Fruit fly (Drosophila melanogaster) whole organism, prepupa: ENCODE results near the gene CG46434.

ENCODE experiments used
- Blimp-1 ChIP-seq: fragments of 200-800 bp; sonication (Bioruptor generic); optimal IDR thresholded peaks from 3 replicates; lab custom pipeline; 2017; ENCODE audit warnings: missing biosample characterization, missing genetic modification characterization, mild to moderate bottlenecking, moderate library complexity, missing genetic modification reagents
- CG10631 ChIP-seq: fragments of 200-800 bp; sonication (Bioruptor generic); optimal IDR thresholded peaks from 2 replicates; lab custom pipeline; 2016; ENCODE audit warnings: missing biosample characterization, missing genetic modification characterization
- CG11762 ChIP-seq: fragments of 200-800 bp; sonication (Bioruptor generic); optimal IDR thresholded peaks from 3 replicates; lab custom pipeline; 2016; ENCODE audit warnings: missing biosample characterization, missing genetic modification characterization; ENCODE audit not compliant: insufficient read depth
- CG11902 ChIP-seq: fragments of 200-800 bp; sonication (Bioruptor generic); optimal IDR thresholded peaks from 3 replicates; lab custom pipeline; 2016; ENCODE audit warnings: missing biosample characterization, missing genetic modification characterization
- CG15336 ChIP-seq: fragments of 200-800 bp; sonication (Bioruptor generic); IDR thresholded peaks from 2 replicates; pipeline ENCODE4 v1.3.6; 2022; ENCODE audit warnings: missing biosample characterization, missing genetic modification characterization
- CG1621 ChIP-seq: fragments of 200-800 bp; sonication (Bioruptor generic); optimal IDR thresholded peaks from 3 replicates; lab custom pipeline; 2018; ENCODE audit warnings: missing biosample characterization, mild to moderate bottlenecking, missing genetic modification characterization
- CG3032 ChIP-seq: fragments of 200-800 bp; optimal IDR thresholded peaks from 2 replicates; lab custom pipeline; 2019; ENCODE audit warnings: missing biosample characterization, mild to moderate bottlenecking, missing genetic modification characterization, moderate library complexity
- CG31627 ChIP-seq: fragments of 200-800 bp; sonication (Bioruptor generic); optimal IDR thresholded peaks from 3 replicates; lab custom pipeline; 2016; ENCODE audit warnings: missing biosample characterization, missing genetic modification characterization
- CG32006 ChIP-seq: fragments of 200-800 bp; sonication (Bioruptor generic); optimal IDR thresholded peaks from 3 replicates; lab custom pipeline; 2017; ENCODE audit warnings: missing biosample characterization, mild to moderate bottlenecking, missing genetic modification characterization
- CG3919 ChIP-seq: fragments of 200-800 bp; sonication (Bioruptor generic); optimal IDR thresholded peaks from 3 replicates; lab custom pipeline; 2016; ENCODE audit warnings: missing biosample characterization, missing genetic modification characterization
- CG4318 ChIP-seq: fragments of 200-800 bp; sonication (Bioruptor generic); optimal IDR thresholded peaks from 3 replicates; lab custom pipeline; 2017; ENCODE audit warnings: missing biosample characterization, mild to moderate bottlenecking, missing genetic modification characterization
- CG6163 ChIP-seq: fragments of 200-800 bp; sonication (Bioruptor generic); IDR thresholded peaks from 3 replicates; pipeline ENCODE4 v1.3.6; 2022; ENCODE audit warnings: missing biosample characterization, missing genetic modification characterization
- CG6276 ChIP-seq: fragments of 200-800 bp; sonication (Bioruptor generic); optimal IDR thresholded peaks from 2 replicates; lab custom pipeline; 2017; ENCODE audit warnings: missing biosample characterization, mild to moderate bottlenecking, missing genetic modification characterization
- CG6792 ChIP-seq: fragments of 200-800 bp; sonication (Bioruptor generic); optimal IDR thresholded peaks from 3 replicates; lab custom pipeline; 2016; ENCODE audit warnings: missing biosample characterization, missing genetic modification characterization
- CG6808 ChIP-seq: fragments of 200-800 bp; sonication (Bioruptor generic); optimal IDR thresholded peaks from 3 replicates; lab custom pipeline; 2017; ENCODE audit warnings: missing biosample characterization, missing genetic modification characterization, mild to moderate bottlenecking, moderate library complexity, missing genetic modification reagents
- CG7368 ChIP-seq: fragments of 200-800 bp; sonication (Bioruptor generic); optimal IDR thresholded peaks from 3 replicates; lab custom pipeline; 2016; ENCODE audit warnings: missing biosample characterization, missing genetic modification characterization
- CG8119 ChIP-seq: fragments of 200-800 bp; sonication (Bioruptor generic); IDR thresholded peaks from 3 replicates; pipeline ENCODE4 v1.3.6; 2022; ENCODE audit warnings: missing biosample characterization, missing genetic modification characterization
- CG8632 ChIP-seq: fragments of 200-800 bp; sonication (Bioruptor generic); optimal IDR thresholded peaks from 3 replicates; lab custom pipeline; 2016; ENCODE audit warnings: missing biosample characterization, missing genetic modification characterization
- Eip75B ChIP-seq: fragments of 200-800 bp; sonication (Bioruptor generic); optimal IDR thresholded peaks from 3 replicates; lab custom pipeline; 2016; ENCODE audit warnings: missing biosample characterization, missing genetic modification characterization
- Eip78C ChIP-seq: fragments of 200-800 bp; sonication (Bioruptor generic); peaks from one replicate; lab custom pipeline; 2016; ENCODE audit warnings: missing biosample characterization, missing genetic modification characterization
- Eip93F ChIP-seq: fragments of 200-800 bp; sonication (Bioruptor generic); optimal IDR thresholded peaks from 2 replicates; lab custom pipeline; 2016; ENCODE audit warnings: missing biosample characterization, mild to moderate bottlenecking, missing genetic modification characterization
- Ets21C ChIP-seq: fragments of 200-800 bp; sonication (Bioruptor generic); optimal IDR thresholded peaks from 3 replicates; lab custom pipeline; 2016; ENCODE audit warnings: missing biosample characterization, missing genetic modification characterization
- Ets96B ChIP-seq: fragments of 200-800 bp; optimal IDR thresholded peaks from 2 replicates; lab custom pipeline; 2019; ENCODE audit warnings: missing biosample characterization, mild to moderate bottlenecking, missing genetic modification characterization, moderate library complexity
- Gug ChIP-seq: fragments of 200-800 bp; sonication (Bioruptor generic); IDR thresholded peaks from 2 replicates; pipeline ENCODE4 v1.3.6; 2022; ENCODE audit warnings: missing biosample characterization, missing genetic modification characterization
- Lpt ChIP-seq: fragments of 200-800 bp; sonication (Bioruptor generic); optimal IDR thresholded peaks from 3 replicates; lab custom pipeline; 2016; ENCODE audit warnings: missing biosample characterization, missing genetic modification characterization
- Met ChIP-seq: fragments of 200-800 bp; sonication (Bioruptor generic); optimal IDR thresholded peaks from 3 replicates; lab custom pipeline; 2016; ENCODE audit warnings: missing biosample characterization, missing genetic modification characterization
- Sox102F ChIP-seq: fragments of 200-800 bp; sonication (Bioruptor generic); optimal IDR thresholded peaks from 2 replicates; lab custom pipeline; 2016; ENCODE audit warnings: missing biosample characterization, mild to moderate bottlenecking, missing genetic modification characterization
- Sox14 ChIP-seq: fragments of 200-800 bp; sonication (Bioruptor generic); optimal IDR thresholded peaks from 3 replicates; lab custom pipeline; 2016; ENCODE audit warnings: missing biosample characterization, missing genetic modification characterization
- Sox15 ChIP-seq: fragments of 200-800 bp; sonication (Bioruptor generic); optimal IDR thresholded peaks from 3 replicates; lab custom pipeline; 2016; ENCODE audit warnings: missing biosample characterization, missing genetic modification characterization
- achi ChIP-seq: fragments of 200-800 bp; sonication (Bioruptor generic); optimal IDR thresholded peaks from 3 replicates; lab custom pipeline; 2016; ENCODE audit warnings: missing biosample characterization, missing genetic modification characterization
- acj6 ChIP-seq: fragments of 200-800 bp; sonication (Bioruptor generic); optimal IDR thresholded peaks from 3 replicates; lab custom pipeline; 2016; ENCODE audit warnings: missing biosample characterization, missing genetic modification characterization
- cyc ChIP-seq: fragments of 200-800 bp; sonication (Bioruptor generic); optimal IDR thresholded peaks from 3 replicates; lab custom pipeline; 2016; ENCODE audit warnings: missing biosample characterization, missing genetic modification characterization
- dac ChIP-seq: fragments of 200-800 bp; sonication (Bioruptor generic); optimal IDR thresholded peaks from 2 replicates; lab custom pipeline; 2017; ENCODE audit warnings: missing biosample characterization, mild to moderate bottlenecking, missing genetic modification characterization
- dsx ChIP-seq: fragments of 200-800 bp; optimal IDR thresholded peaks from 3 replicates; lab custom pipeline; 2019; ENCODE audit warnings: missing biosample characterization, mild to moderate bottlenecking, missing genetic modification characterization, moderate library complexity; ENCODE audit not compliant: poor library complexity, severe bottlenecking
- eg ChIP-seq: fragments of 200-800 bp; sonication (Bioruptor generic); IDR thresholded peaks from 3 replicates; pipeline ENCODE4 v1.3.6; 2022; ENCODE audit warnings: missing biosample characterization, missing genetic modification characterization
- esn ChIP-seq: fragments of 200-800 bp; sonication (Bioruptor generic); optimal IDR thresholded peaks from 2 replicates; lab custom pipeline; 2016; ENCODE audit warnings: missing biosample characterization, mild to moderate bottlenecking, missing genetic modification characterization, moderate library complexity
- fd59A ChIP-seq: fragments of 200-800 bp; sonication (Bioruptor generic); optimal IDR thresholded peaks from 2 replicates; lab custom pipeline; 2017; ENCODE audit warnings: missing biosample characterization, mild to moderate bottlenecking, missing genetic modification characterization, missing genetic modification reagents
- fd85E ChIP-seq: fragments of 200-800 bp; sonication (Bioruptor generic); optimal IDR thresholded peaks from 3 replicates; lab custom pipeline; 2016; ENCODE audit warnings: missing biosample characterization, missing genetic modification characterization
- fkh ChIP-seq: fragments of 200-800 bp; sonication (Bioruptor generic); optimal IDR thresholded peaks from 3 replicates; lab custom pipeline; 2017; ENCODE audit warnings: missing biosample characterization, mild to moderate bottlenecking, missing genetic modification characterization, moderate library complexity
- lz ChIP-seq: fragments of 200-800 bp; sonication (Bioruptor generic); optimal IDR thresholded peaks from 3 replicates; lab custom pipeline; 2016; ENCODE audit warnings: missing biosample characterization, missing genetic modification characterization
- net ChIP-seq: fragments of 200-800 bp; sonication (Bioruptor generic); optimal IDR thresholded peaks from 3 replicates; lab custom pipeline; 2016; ENCODE audit warnings: missing biosample characterization, missing genetic modification characterization
- pdm3 ChIP-seq: fragments of 200-800 bp; sonication (Bioruptor generic); optimal IDR thresholded peaks from 3 replicates; lab custom pipeline; 2016; ENCODE audit warnings: missing biosample characterization, missing genetic modification characterization
- salr ChIP-seq, 2 experiments: fragments of 200-800 bp; sonication (Bioruptor generic); optimal IDR thresholded peaks; 3 replicates each; lab custom pipeline; 2016 to 2018; ENCODE audit warnings: missing biosample characterization in 2 of 2, missing genetic modification characterization in 2 of 2, mild to moderate bottlenecking in 1 of 2
- ss ChIP-seq, 2 experiments: fragments of 200-800 bp; sonication (Bioruptor generic); optimal IDR thresholded peaks; 2 replicates in 1 of 2; 3 replicates in 1 of 2; lab custom pipeline; 2017 to 2018; ENCODE audit warnings: mild to moderate bottlenecking in 2 of 2, missing biosample characterization in 2 of 2, missing genetic modification characterization in 2 of 2, moderate library complexity in 1 of 2
- svp ChIP-seq: fragments of 200-800 bp; sonication (Bioruptor generic); peaks from one replicate; lab custom pipeline; 2016; ENCODE audit warnings: missing biosample characterization, missing genetic modification characterization
- topi ChIP-seq: fragments of 200-800 bp; sonication (Bioruptor generic); optimal IDR thresholded peaks from 3 replicates; lab custom pipeline; 2016; ENCODE audit warnings: missing biosample characterization, missing genetic modification characterization
- vri ChIP-seq: fragments of 200-800 bp; sonication (Bioruptor generic); optimal IDR thresholded peaks from 3 replicates; lab custom pipeline; 2016; ENCODE audit warnings: missing biosample characterization, mild to moderate bottlenecking, missing genetic modification characterization

The CG46434 gene

dm6 chr3L:19561745-19562144, 17.7 kb upstream of the CG46434 start (continued):
- TF ChIP-seq fkh (no peak), CG6808 (GFP tag; lab: Kevin White, UChicago) (peak; percentile 16), acj6 (GFP tag; lab: Kevin White, UChicago) (peak; percentile 84), Eip75B (GFP tag; lab: Kevin White, UChicago) (peak; percentile 87), Sox15 (peak; percentile 62), fd59A (GFP tag; lab: Kevin White, UChicago) (peak; percentile 36), CG6792 (GFP tag; lab: Kevin White, UChicago) (peak; percentile 86), Ets96B (tag; lab: Kevin White, UChicago) (peak; percentile 74), CG31627 (GFP tag; lab: Kevin White, UChicago) (peak; percentile 74), Sox14 (GFP tag; lab: Kevin White, UChicago) (peak; percentile 64), vri (GFP tag; lab: Kevin White, UChicago) (peak; percentile 49), Gug (GFP tag; lab: Robert Waterston, UW) (peak; percentile 56), svp (GFP tag; lab: Kevin White, UChicago) (peak; percentile 93), eg (GFP tag; lab: Robert Waterston, UW) (peak; percentile 84), CG6163 (peak; percentile 71), Eip78C (GFP tag; lab: Kevin White, UChicago) (peak; percentile 97), Sox102F (GFP tag; lab: Kevin White, UChicago) (peak; percentile 74), Blimp-1 (GFP tag; lab: Kevin White, UChicago) (peak; percentile 8), Met (peak; percentile 84), CG8632 (GFP tag; lab: Kevin White, UChicago) (peak; percentile 87), dsx (GFP tag; lab: Kevin White, UChicago) (peak; percentile 46), CG3919 (GFP tag; lab: Kevin White, UChicago) (peak; percentile 77), CG8119 (peak; percentile 95)

- peak; percentile 99 for TF ChIP-seq CG3032 (tag; lab: Kevin White, UChicago)
- peak; percentile 99 for TF ChIP-seq ss (GFP tag; optimal IDR thresholded peaks at IDR 0.05; lab: Kevin White, UChicago)
- TF ChIP-seq CG7368 (GFP tag; lab: Kevin White, UChicago) = peak; percentile 97
- peak; percentile 99 for TF ChIP-seq eg (GFP tag; lab: Robert Waterston, UW)
- peak; percentile 99 for TF ChIP-seq Eip75B (GFP tag; lab: Kevin White, UChicago)
- TF ChIP-seq CG4318 = peak; percentile 96
- peak; percentile 96 for TF ChIP-seq CG1621
- peak; percentile 98 for TF ChIP-seq Sox14 (GFP tag; lab: Kevin White, UChicago)
- peak; percentile 94 for TF ChIP-seq Blimp-1 (GFP tag; lab: Kevin White, UChicago)
- peak; percentile 93 to 97 for TF ChIP-seq salr (GFP tag; optimal IDR thresholded peaks at IDR 0.05; lab: Kevin White, UChicago)
- peak; percentile 99 for TF ChIP-seq Sox102F (GFP tag; lab: Kevin White, UChicago)
- peak; percentile 97 for TF ChIP-seq CG11762 (GFP tag; lab: Kevin White, UChicago)
- TF ChIP-seq CG11902 (GFP tag; lab: Kevin White, UChicago) = peak; percentile 97
- peak; percentile 99 for TF ChIP-seq net (GFP tag; lab: Kevin White, UChicago)
- peak; percentile 98 for TF ChIP-seq Ets96B (tag; lab: Kevin White, UChicago)
- peak; percentile 94 for TF ChIP-seq dac
- peak; percentile 98 for TF ChIP-seq lz (GFP tag; lab: Kevin White, UChicago)
- peak; percentile 98 for TF ChIP-seq CG32006
- TF ChIP-seq pdm3 (GFP tag; lab: Kevin White, UChicago) = peak; percentile 98
- TF ChIP-seq CG10631 (GFP tag; lab: Kevin White, UChicago) = peak; percentile 99
- TF ChIP-seq CG15336 (GFP tag; lab: Robert Waterston, UW) = peak; percentile 99
- TF ChIP-seq fd85E (GFP tag; lab: Kevin White, UChicago) = peak; percentile 94
- peak; percentile 79 for TF ChIP-seq fkh
- TF ChIP-seq CG6276 (GFP tag; lab: Kevin White, UChicago) = peak; percentile 96
- peak; percentile 94 for TF ChIP-seq Sox15
- TF ChIP-seq achi (GFP tag; lab: Kevin White, UChicago) = peak; percentile 98
- peak; percentile 98 for TF ChIP-seq Lpt (GFP tag; lab: Kevin White, UChicago)
- peak; percentile 98 for TF ChIP-seq cyc (GFP tag; lab: Kevin White, UChicago)
- peak; percentile 99 for TF ChIP-seq CG6163
- TF ChIP-seq esn (GFP tag; lab: Kevin White, UChicago) = peak; percentile 99
- TF ChIP-seq CG3919 (GFP tag; lab: Kevin White, UChicago) = peak; percentile 99
- peak; percentile 96 for TF ChIP-seq Ets21C (GFP tag; lab: Kevin White, UChicago)
- peak; percentile 99 for TF ChIP-seq topi (GFP tag; lab: Kevin White, UChicago)
- TF ChIP-seq Eip93F (GFP tag; lab: Kevin White, UChicago) = peak; percentile 99
- peak; percentile 98 for TF ChIP-seq dsx (GFP tag; lab: Kevin White, UChicago)
- TF ChIP-seq Eip78C (GFP tag; lab: Kevin White, UChicago) = peak; percentile 100
Observed at dm6 chr3L:19560695-19561246, 16.8 kb upstream of the CG46434 start.
